Fruit fly (Drosophila melanogaster): Measurements from ENCODE around the gene Elp4.

DNA sequence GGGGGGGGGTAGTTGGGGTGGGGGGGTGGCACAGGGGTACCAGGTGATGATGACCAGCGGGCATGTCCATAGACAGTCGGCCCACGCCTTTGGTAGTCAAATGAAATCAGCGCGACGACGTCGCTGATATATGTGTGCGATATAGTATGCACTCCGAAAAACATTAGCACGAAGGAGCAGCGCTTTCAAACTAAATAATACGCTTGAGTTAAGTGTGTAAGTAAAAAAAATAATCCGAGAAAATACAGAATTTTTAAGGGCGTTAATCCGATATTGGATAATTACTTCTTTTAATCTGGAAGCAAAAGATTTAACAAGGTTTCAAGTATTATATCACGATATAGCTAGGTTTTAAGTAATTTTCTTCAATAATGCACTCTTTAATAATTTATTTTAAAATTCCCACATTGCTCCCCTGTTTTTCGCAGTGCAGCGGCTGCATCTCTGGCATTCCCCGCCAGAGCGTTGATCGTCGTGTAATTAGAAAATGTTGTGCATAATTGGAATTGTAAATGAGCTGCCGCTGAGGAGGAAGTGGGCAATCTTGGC, 29.1 kb upstream of the Elp4 start:
- TF ChIP-seq CG8478 (optimal IDR thresholded peaks at IDR 0.05) = no peak
- TF ChIP-seq CTCF (optimal IDR thresholded peaks at IDR 0.05) = no peak

All from S2 (cell line).